Fruit fly (Drosophila melanogaster) whole organism, embryonic: Measurements from ENCODE around the gene dob.

ENCODE experiments used
- Bgb ChIP-seq: fragments of 200-800 bp; sonication (Bioruptor generic); IDR thresholded peaks from 2 replicates; pipeline ENCODE4 v1.3.6; 2022; ENCODE audit warnings: missing biosample characterization, missing genetic modification characterization; ENCODE audit not compliant: partially characterized antibody
- CG10959 ChIP-seq: fragments of 200-800 bp; sonication (Bioruptor generic); IDR thresholded peaks from 2 replicates; pipeline ENCODE4 v1.3.6; 2022; ENCODE audit warnings: missing biosample characterization, missing genetic modification characterization
- CG11695 ChIP-seq: fragments of 200-800 bp; sonication (Bioruptor generic); IDR thresholded peaks from 3 replicates; pipeline ENCODE4 v1.3.6; 2022; ENCODE audit warnings: missing biosample characterization, missing genetic modification characterization
- CG14441 ChIP-seq: fragments of 200-800 bp; sonication (Bioruptor generic); IDR thresholded peaks from 2 replicates; pipeline ENCODE4 v1.3.6; 2022; ENCODE audit warnings: missing biosample characterization, missing genetic modification characterization
- CG14965 ChIP-seq: fragments of 200-800 bp; sonication (Bioruptor generic); optimal IDR thresholded peaks from 2 replicates; lab custom pipeline; 2016; ENCODE audit warnings: missing biosample characterization, missing genetic modification characterization, borderline replicate concordance
- CG15696 ChIP-seq: fragments of 200-800 bp; sonication (Bioruptor generic); optimal IDR thresholded peaks from 2 replicates; lab custom pipeline; 2019; ENCODE audit warnings: missing biosample characterization, mild to moderate bottlenecking, missing genetic modification characterization, moderate library complexity
- CG18619 ChIP-seq: fragments of 200-800 bp; sonication (Bioruptor generic); optimal IDR thresholded peaks from 3 replicates; lab custom pipeline; 2017; ENCODE audit warnings: missing biosample characterization, mild to moderate bottlenecking, missing genetic modification characterization
- CG30403 ChIP-seq: fragments of 200-800 bp; sonication (Bioruptor generic); optimal IDR thresholded peaks from 3 replicates; lab custom pipeline; 2016; ENCODE audit warnings: missing biosample characterization, missing genetic modification characterization
- CG3065 ChIP-seq: fragments of 200-800 bp; sonication (Bioruptor generic); optimal IDR thresholded peaks from 2 replicates; lab custom pipeline; 2016; ENCODE audit warnings: missing biosample characterization, missing genetic modification characterization
- CG33557 ChIP-seq: fragments of 200-800 bp; sonication (Bioruptor generic); optimal IDR thresholded peaks from 2 replicates; lab custom pipeline; 2019; ENCODE audit warnings: missing biosample characterization, mild to moderate bottlenecking, missing genetic modification characterization, moderate library complexity
- CG4282 ChIP-seq: fragments of 200-800 bp; sonication (Bioruptor generic); optimal IDR thresholded peaks from 2 replicates; lab custom pipeline; 2016; ENCODE audit warnings: missing biosample characterization, missing genetic modification characterization
- CG4617 ChIP-seq: fragments of 200-800 bp; sonication (Bioruptor generic); optimal IDR thresholded peaks from 3 replicates; lab custom pipeline; 2016; ENCODE audit warnings: missing biosample characterization, missing genetic modification characterization, borderline replicate concordance
- CG4707 ChIP-seq: fragments of 200-800 bp; sonication (Bioruptor generic); optimal IDR thresholded peaks from 2 replicates; lab custom pipeline; 2018; ENCODE audit warnings: missing biosample characterization, mild to moderate bottlenecking, missing genetic modification characterization, moderate library complexity
- CG6683 ChIP-seq: fragments of 200-800 bp; sonication (Bioruptor generic); optimal IDR thresholded peaks from 2 replicates; lab custom pipeline; 2017; ENCODE audit warnings: missing biosample characterization, mild to moderate bottlenecking, missing genetic modification characterization, missing genetic modification reagents
- CG8924 ChIP-seq: fragments of 200-800 bp; optimal IDR thresholded peaks from 3 replicates; lab custom pipeline; 2019; ENCODE audit warnings: missing biosample characterization, mild to moderate bottlenecking, missing genetic modification characterization, moderate library complexity
- CG9609 ChIP-seq: fragments of 200-800 bp; sonication (Bioruptor generic); optimal IDR thresholded peaks from 3 replicates; lab custom pipeline; 2016; ENCODE audit warnings: missing biosample characterization, missing genetic modification characterization
- CHES-1-like ChIP-seq: fragments of 200-800 bp; sonication (Bioruptor generic); optimal IDR thresholded peaks from 2 replicates; lab custom pipeline; 2016; ENCODE audit warnings: missing biosample characterization, missing genetic modification characterization
- Camta ChIP-seq: fragments of 200-800 bp; sonication (Bioruptor generic); optimal IDR thresholded peaks from 2 replicates; lab custom pipeline; 2016; ENCODE audit warnings: missing biosample characterization, missing genetic modification characterization
- Elba2 ChIP-seq: fragments of 200-800 bp; sonication (Bioruptor generic); optimal IDR thresholded peaks from 3 replicates; lab custom pipeline; 2016; ENCODE audit warnings: missing biosample characterization, missing genetic modification characterization
- GATAe ChIP-seq: fragments of 200-800 bp; sonication (Bioruptor generic); conservative IDR thresholded peaks from 2 replicates; pipeline ENCODE4 v1.3.6; 2022; ENCODE audit warnings: missing biosample characterization, missing genetic modification characterization
- Max ChIP-seq: fragments of 200-800 bp; sonication (Bioruptor generic); optimal IDR thresholded peaks from 2 replicates; lab custom pipeline; 2016; ENCODE audit warnings: missing biosample characterization, mild to moderate bottlenecking, missing genetic modification characterization
- NC2α ChIP-seq: fragments of 200-800 bp; sonication (Bioruptor generic); optimal IDR thresholded peaks from 2 replicates; lab custom pipeline; 2016; ENCODE audit warnings: missing biosample characterization, missing genetic modification characterization
- Rfx ChIP-seq: fragments of 200-800 bp; sonication (Bioruptor generic); IDR thresholded peaks from 2 replicates; pipeline ENCODE4 v1.3.6; 2022; ENCODE audit warnings: missing biosample characterization, missing genetic modification characterization
- Sox100B ChIP-seq: fragments of 200-800 bp; sonication (Bioruptor generic); optimal IDR thresholded peaks from 3 replicates; lab custom pipeline; 2018; ENCODE audit warnings: missing biosample characterization, mild to moderate bottlenecking, missing genetic modification characterization
- amos ChIP-seq: fragments of 200-800 bp; sonication (Bioruptor generic); IDR thresholded peaks from 2 replicates; pipeline ENCODE4 v1.3.6; 2022; ENCODE audit warnings: missing biosample characterization, missing genetic modification characterization; ENCODE audit not compliant: partially characterized antibody
- ase ChIP-seq: fragments of 200-800 bp; sonication (Bioruptor generic); IDR thresholded peaks from 3 replicates; pipeline ENCODE4 v1.3.6; 2022; ENCODE audit warnings: missing biosample characterization, missing genetic modification characterization
- ato ChIP-seq: fragments of 200-800 bp; sonication (Bioruptor generic); IDR thresholded peaks from 2 replicates; pipeline ENCODE4 v1.3.6; 2022; ENCODE audit warnings: missing biosample characterization, missing genetic modification characterization; ENCODE audit not compliant: partially characterized antibody
- bbx ChIP-seq: fragments of 200-800 bp; sonication (Bioruptor generic); IDR thresholded peaks from 2 replicates; pipeline ENCODE4 v1.3.6; 2022; ENCODE audit warnings: missing biosample characterization, missing genetic modification characterization; ENCODE audit not compliant: partially characterized antibody
- br ChIP-seq: fragments of >200 bp; optimal IDR thresholded peaks from 2 replicates; lab custom pipeline; 2017
- cas ChIP-seq: fragments of 200-800 bp; sonication (Bioruptor generic); IDR thresholded peaks from 2 replicates; pipeline ENCODE4 v1.3.6; 2022; ENCODE audit warnings: missing biosample characterization, missing genetic modification characterization
- corto ChIP-seq: fragments of 200-800 bp; sonication (Bioruptor generic); optimal IDR thresholded peaks from 2 replicates; lab custom pipeline; 2016; ENCODE audit warnings: missing biosample characterization, mild to moderate bottlenecking, missing genetic modification characterization, moderate library complexity
- ems ChIP-seq: fragments of 200-800 bp; sonication (Bioruptor generic); optimal IDR thresholded peaks from 3 replicates; lab custom pipeline; 2016; ENCODE audit warnings: missing biosample characterization, missing genetic modification characterization
- ewg ChIP-seq: fragments of 200-800 bp; sonication (Bioruptor generic); optimal IDR thresholded peaks from 3 replicates; lab custom pipeline; 2017; ENCODE audit warnings: mild to moderate bottlenecking, missing biosample characterization, missing genetic modification reagents, missing genetic modification characterization
- fd3F ChIP-seq: fragments of 200-800 bp; sonication (Bioruptor generic); optimal IDR thresholded peaks from 2 replicates; lab custom pipeline; 2018; ENCODE audit warnings: missing biosample characterization, mild to moderate bottlenecking, missing genetic modification characterization, moderate library complexity
- ftz-f1 ChIP-seq: fragments of 200-800 bp; sonication (Bioruptor generic); optimal IDR thresholded peaks from 2 replicates; lab custom pipeline; 2016; ENCODE audit warnings: missing biosample characterization, missing genetic modification characterization
- hkb ChIP-seq, 2 experiments: fragments of 200-800 bp in 1 of 2; fragments of >200 bp in 1 of 2; sonication (Bioruptor generic) in 1 of 2; IDR thresholded peaks in 1 of 2; optimal IDR thresholded peaks in 1 of 2; 2 replicates each; pipeline versions ENCODE4 v1.3.6 to Lab custom; 2017 to 2022; ENCODE audit warnings: missing biosample characterization in 1 of 2, missing genetic modification characterization in 1 of 2
- jumu ChIP-seq: fragments of 200-800 bp; sonication (Bioruptor generic); optimal IDR thresholded peaks from 3 replicates; lab custom pipeline; 2016; ENCODE audit warnings: missing biosample characterization, missing genetic modification characterization
- kah ChIP-seq: fragments of 200-800 bp; sonication (Bioruptor generic); optimal IDR thresholded peaks from 2 replicates; lab custom pipeline; 2018; ENCODE audit warnings: missing biosample characterization, mild to moderate bottlenecking, missing genetic modification characterization
- lbe ChIP-seq: fragments of 200-800 bp; sonication (Bioruptor generic); optimal IDR thresholded peaks from 2 replicates; lab custom pipeline; 2016; ENCODE audit warnings: missing biosample characterization, mild to moderate bottlenecking, missing genetic modification characterization
- lmd ChIP-seq: fragments of 200-800 bp; sonication (Bioruptor generic); IDR thresholded peaks from 2 replicates; pipeline ENCODE4 v1.3.6; 2022; ENCODE audit warnings: missing biosample characterization, missing genetic modification characterization
- otp ChIP-seq: fragments of 200-800 bp; sonication (Bioruptor generic); IDR thresholded peaks from 3 replicates; pipeline ENCODE4, ENCODE4 v1.3.6; 2022; ENCODE audit warnings: missing biosample characterization, missing genetic modification characterization
- pnt ChIP-seq: fragments of 200-800 bp; sonication (Bioruptor generic); optimal IDR thresholded peaks from 3 replicates; lab custom pipeline; 2016; ENCODE audit warnings: missing biosample characterization, missing genetic modification characterization
- repo ChIP-seq: fragments of 200-800 bp; sonication (Bioruptor generic); optimal IDR thresholded peaks from 2 replicates; lab custom pipeline; 2016; ENCODE audit warnings: missing biosample characterization, missing genetic modification characterization
- schlank ChIP-seq: fragments of 200-800 bp; sonication (Bioruptor generic); optimal IDR thresholded peaks from 2 replicates; lab custom pipeline; 2018; ENCODE audit warnings: missing biosample characterization, mild to moderate bottlenecking, missing genetic modification characterization
- sens-2 ChIP-seq: fragments of 200-800 bp; sonication (Bioruptor generic); IDR thresholded peaks from 2 replicates; pipeline ENCODE4 v1.3.6; 2022; ENCODE audit warnings: missing biosample characterization, missing genetic modification characterization
- ttk ChIP-seq: fragments of 200-800 bp; sonication (Bioruptor generic); IDR thresholded peaks from 2 replicates; pipeline ENCODE4 v2.1.2; 2022; ENCODE audit warnings: missing biosample characterization, missing genetic modification characterization
- tx ChIP-seq: fragments of 200-800 bp; sonication (Bioruptor generic); optimal IDR thresholded peaks from 2 replicates; lab custom pipeline; 2016; ENCODE audit warnings: missing biosample characterization, missing genetic modification characterization
- wor ChIP-seq: fragments of 200-800 bp; sonication (Bioruptor generic); IDR thresholded peaks from 2 replicates; pipeline ENCODE4 v1.3.6; 2022; ENCODE audit warnings: missing biosample characterization, missing genetic modification characterization
- zfh2 ChIP-seq: fragments of 200-800 bp; sonication (Bioruptor generic); optimal IDR thresholded peaks from 2 replicates; lab custom pipeline; 2016; ENCODE audit warnings: missing biosample characterization, missing genetic modification characterization

Gene dob

DNA sequence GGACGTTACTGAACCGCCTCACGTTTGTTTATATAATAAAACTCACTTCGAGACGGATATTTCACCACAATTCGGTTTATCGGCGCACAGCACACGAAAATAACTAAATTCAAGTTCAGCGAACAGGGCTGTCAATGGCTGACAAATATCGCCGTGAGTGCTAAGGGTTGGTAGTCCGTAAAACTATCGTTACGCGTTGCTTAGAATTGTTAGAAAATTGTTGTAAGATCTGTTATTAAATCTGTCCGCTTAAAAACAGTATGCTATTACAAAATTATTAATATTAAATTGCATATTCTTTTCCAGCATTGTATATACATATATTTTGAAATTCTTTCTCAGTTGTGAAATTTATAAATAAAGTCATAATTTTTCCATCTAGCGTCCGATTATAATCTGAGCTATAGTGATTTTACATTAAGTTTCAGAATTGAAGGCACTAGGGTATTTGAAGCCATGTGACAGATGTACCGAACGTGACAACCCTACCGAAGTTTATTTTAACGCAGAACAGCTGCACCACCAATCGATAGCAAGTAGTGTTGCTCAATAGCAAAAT lies 17.9 kb downstream of the dob start, which contains the start of gene Cox17 (continued):
- TF ChIP-seq GATAe (GFP tag; lab: Robert Waterston, UW): peak; percentile 28; the same call in 1 of the 2 replicates
- TF ChIP-seq CG6683 (GFP tag; lab: Kevin White, UChicago): peak; percentile 67
- TF ChIP-seq ems (GFP tag; lab: Kevin White, UChicago): peak; percentile 67
- peak; percentile 90 for TF ChIP-seq Sox100B (GFP tag; lab: Kevin White, UChicago)
- TF ChIP-seq hkb (optimal IDR thresholded peaks at IDR 0.05; lab: Kevin White, UChicago): no peak
- peak; percentile 49 for TF ChIP-seq hkb (GFP tag; IDR thresholded peaks at IDR 0.05; lab: Robert Waterston, UW)
- TF ChIP-seq repo: peak; percentile 28
- no peak for TF ChIP-seq CG4282 (GFP tag; lab: Kevin White, UChicago)
- peak; percentile 63 for TF ChIP-seq fd3F (GFP tag; lab: Kevin White, UChicago)
- TF ChIP-seq Bgb (GFP tag; lab: Robert Waterston, UW): peak; percentile 70
- TF ChIP-seq wor (GFP tag; lab: Robert Waterston, UW): no peak; the same call in 1 of the 2 replicates
- peak; percentile 49 for TF ChIP-seq jumu (GFP tag; lab: Kevin White, UChicago)
- TF ChIP-seq CG9609 (GFP tag; lab: Kevin White, UChicago): peak; percentile 57
- peak; percentile 40; the same call in 1 of the 2 replicates for TF ChIP-seq ttk
- TF ChIP-seq kah (GFP tag; lab: Kevin White, UChicago): peak; percentile 45
- peak; percentile 76 for TF ChIP-seq CG33557 (GFP tag; lab: Kevin White, UChicago)
- TF ChIP-seq schlank (tag; lab: Kevin White, UChicago): peak; percentile 26
- TF ChIP-seq CG14441 (GFP tag; lab: Robert Waterston, UW): peak; percentile 70
- peak; percentile 85 for TF ChIP-seq CG8924
- TF ChIP-seq corto (GFP tag; lab: Kevin White, UChicago): no peak
- TF ChIP-seq Camta (GFP tag; lab: Kevin White, UChicago): peak; percentile 48
- TF ChIP-seq sens-2: no peak
- peak; percentile 58 for TF ChIP-seq bbx (GFP tag; lab: Robert Waterston, UW)
- peak; percentile 70 for TF ChIP-seq CG4617 (GFP tag; lab: Kevin White, UChicago)
- peak; percentile 67 for TF ChIP-seq ftz-f1 (GFP tag; lab: Kevin White, UChicago)
- TF ChIP-seq lbe (GFP tag; lab: Kevin White, UChicago): peak; percentile 67
- peak; percentile 0 for TF ChIP-seq CG4707 (GFP tag; lab: Kevin White, UChicago)
- TF ChIP-seq ase (GFP tag; lab: Robert Waterston, UW): peak; percentile 55; the same call in 1 of the 3 replicates
- TF ChIP-seq otp: no peak
- no peak for TF ChIP-seq br (lab: Kevin White, UChicago)
- peak; percentile 83 for TF ChIP-seq CG18619 (GFP tag; lab: Kevin White, UChicago)
- TF ChIP-seq CHES-1-like: peak; percentile 10
- peak; percentile 75 for TF ChIP-seq ewg
- peak; percentile 77 for TF ChIP-seq lmd (GFP tag; lab: Robert Waterston, UW)
- peak; percentile 71; the same call in 2 of the 3 replicates for TF ChIP-seq CG11695 (GFP tag; lab: Robert Waterston, UW)
- peak; percentile 60 for TF ChIP-seq CG3065 (GFP tag; lab: Kevin White, UChicago)
- TF ChIP-seq amos (GFP tag; lab: Robert Waterston, UW): peak; percentile 71; the same call in 1 of the 2 replicates

- no peak for TF ChIP-seq zfh2
- 0 out of 2 replicates have a peak, but pooled peaks have one; percentile 25 for TF ChIP-seq CG10959 (GFP tag; lab: Robert Waterston, UW)
- TF ChIP-seq Rfx (GFP tag; lab: Robert Waterston, UW): peak; percentile 72
- TF ChIP-seq cas (GFP tag; lab: Robert Waterston, UW): no peak
- TF ChIP-seq CG15696: peak; percentile 74
- 0 out of 2 replicates have a peak, but pooled peaks have one; percentile 24 for TF ChIP-seq ato (GFP tag; lab: Robert Waterston, UW)
- no peak for TF ChIP-seq tx
- TF ChIP-seq CG14965 (GFP tag; lab: Kevin White, UChicago): no peak
- no peak for TF ChIP-seq NC2α (GFP tag; lab: Kevin White, UChicago)
- TF ChIP-seq CG30403: peak; percentile 76
- TF ChIP-seq Max (GFP tag; lab: Kevin White, UChicago): peak; percentile 83
- TF ChIP-seq Elba2: no peak
- TF ChIP-seq pnt (GFP tag; lab: Kevin White, UChicago): no peak
Observed at dm6 chrX:15085777-15086510, 19.1 kb downstream of the dob start, which contains the start of the genes CG15027 and Dbct. TSS of gene CG15027 (minus strand) at chrX:15085827. TSS of gene Dbct (plus strand) at chrX:15086125.
